Worm (Caenorhabditis elegans) whole organism, L4 larva: Measurements from ENCODE around the gene F54H5.5.

ENCODE experiments used
- F10B5.3 ChIP-seq: sonication (generic microtip); optimal IDR thresholded peaks from 2 replicates; lab custom pipeline; 2016; ENCODE audit warnings: mild to moderate bottlenecking, missing genetic modification characterization, missing compliant biosample characterization
- R02D3.7 ChIP-seq: fragments of 150-350 bp; sonication (generic microtip); optimal IDR thresholded peaks from 3 replicates; lab custom pipeline; 2014; ENCODE audit warnings: missing biosample characterization, missing genetic modification characterization
- T20F7.1 ChIP-seq: fragments of 200-800 bp; sonication (Bioruptor generic); optimal IDR thresholded peaks from 2 replicates; lab custom pipeline; 2018; ENCODE audit warnings: mild to moderate bottlenecking, missing genetic modification characterization, missing compliant biosample characterization
- T26A8.4 ChIP-seq: fragments of 200-800 bp; sonication (Bioruptor generic); IDR thresholded peaks from 2 replicates; pipeline ENCODE4 v1.3.6; 2022; ENCODE audit warnings: missing genetic modification characterization, missing compliant biosample characterization
- Y5F2A.4 ChIP-seq: fragments of 200-800 bp; sonication (Bioruptor generic); optimal IDR thresholded peaks from 2 replicates; lab custom pipeline; 2018; ENCODE audit warnings: mild to moderate bottlenecking, missing genetic modification characterization, missing compliant biosample characterization
- ZK546.5 ChIP-seq, 2 experiments: sonication (generic microtip); optimal IDR thresholded peaks; 2 replicates each; lab custom pipeline; 2017; ENCODE audit warnings: missing biosample characterization in 2 of 2, missing genetic modification characterization in 2 of 2
- aha-1 ChIP-seq: fragments of 150-350 bp; peaks from one replicate; lab custom pipeline; 2014; ENCODE audit warnings: missing biosample characterization, missing genetic modification characterization
- ceh-20 ChIP-seq: fragments of 200-800 bp; sonication (Bioruptor generic); IDR thresholded peaks from 2 replicates; pipeline ENCODE4 v1.3.6; 2022; ENCODE audit warnings: missing genetic modification reagents, missing genetic modification characterization, missing compliant biosample characterization
- ceh-44 ChIP-seq: fragments of 200-800 bp; sonication (Bioruptor generic); IDR thresholded peaks from 2 replicates; pipeline ENCODE4 v1.3.6; 2022; ENCODE audit warnings: missing genetic modification reagents, missing genetic modification characterization, missing compliant biosample characterization
- cey-2 ChIP-seq: sonication (generic microtip); optimal IDR thresholded peaks from 3 replicates; lab custom pipeline; 2017; ENCODE audit warnings: missing genetic modification characterization, mild to moderate bottlenecking, missing compliant biosample characterization, antibody characterized with exemption, borderline replicate concordance; ENCODE audit not compliant: insufficient read depth
- ctbp-1 ChIP-seq: fragments of 200-800 bp; sonication (Bioruptor generic); IDR thresholded peaks from 2 replicates; pipeline ENCODE4 v1.3.6; 2022; ENCODE audit warnings: missing genetic modification reagents, missing genetic modification characterization, missing compliant biosample characterization
- daf-12 ChIP-seq: fragments of 150-350 bp; optimal IDR thresholded peaks from 2 replicates; lab custom pipeline; 2014; ENCODE audit warnings: missing biosample characterization, missing genetic modification reagents, missing genetic modification characterization
- daf-16 ChIP-seq, 3 experiments: sonication (generic microtip); optimal IDR thresholded peaks; 2 replicates each; lab custom pipeline; 2016 to 2017; ENCODE audit warnings: missing genetic modification characterization in 3 of 3, missing genetic modification reagents in 3 of 3, mild to moderate bottlenecking in 2 of 3, missing compliant biosample characterization in 2 of 3, missing biosample characterization in 1 of 3, moderate library complexity in 1 of 3
- daf-19 ChIP-seq: fragments of 200-800 bp; sonication (Bioruptor generic); conservative IDR thresholded peaks from 2 replicates; pipeline ENCODE4 v1.3.6; 2022; ENCODE audit warnings: missing genetic modification characterization, missing compliant biosample characterization
- daf-8 ChIP-seq: fragments of 200-800 bp; sonication (Bioruptor generic); IDR thresholded peaks from 2 replicates; pipeline ENCODE4 v1.3.6; 2022; ENCODE audit warnings: missing genetic modification characterization, missing compliant biosample characterization
- dmd-6 ChIP-seq: fragments of 200-800 bp; sonication (Bioruptor generic); IDR thresholded peaks from 2 replicates; pipeline ENCODE4 v1.3.6; 2022; ENCODE audit warnings: missing genetic modification reagents, missing genetic modification characterization, missing compliant biosample characterization
- dmd-8 ChIP-seq: fragments of 200-800 bp; sonication (Bioruptor generic); IDR thresholded peaks from 2 replicates; pipeline ENCODE4 v1.3.6; 2022; ENCODE audit warnings: missing genetic modification characterization, missing compliant biosample characterization
- duxl-1 ChIP-seq: sonication (generic microtip); optimal IDR thresholded peaks from 2 replicates; lab custom pipeline; 2016; ENCODE audit warnings: mild to moderate bottlenecking, missing genetic modification characterization, moderate library complexity, missing compliant biosample characterization; ENCODE audit not compliant: poor library complexity
- fos-1 ChIP-seq: fragments of 150-350 bp; optimal IDR thresholded peaks from 2 replicates; lab custom pipeline; 2014; ENCODE audit warnings: missing biosample characterization, missing genetic modification characterization
- hif-1 ChIP-seq, 2 experiments: sonication (generic microtip); optimal IDR thresholded peaks; 2 replicates each; lab custom pipeline; 2016 to 2017; ENCODE audit warnings: missing compliant biosample characterization in 2 of 2, missing genetic modification characterization in 2 of 2, missing genetic modification reagents in 2 of 2, missing genotype in 2 of 2, mild to moderate bottlenecking in 1 of 2
- hlh-11 ChIP-seq: fragments of 200-800 bp; sonication (Bioruptor generic); optimal IDR thresholded peaks from 2 replicates; lab custom pipeline; 2018; ENCODE audit warnings: mild to moderate bottlenecking, missing genetic modification characterization, missing compliant biosample characterization
- hmg-1.1 ChIP-seq: fragments of 200-800 bp; sonication (Bioruptor generic); IDR thresholded peaks from 2 replicates; pipeline ENCODE4 v1.3.6; 2022; ENCODE audit warnings: missing genetic modification reagents, missing genetic modification characterization, missing compliant biosample characterization
- jun-1 ChIP-seq: fragments of 150-350 bp; optimal IDR thresholded peaks from 2 replicates; lab custom pipeline; 2014; ENCODE audit warnings: missing biosample characterization, missing genetic modification reagents, missing genetic modification characterization
- lin-38 ChIP-seq: fragments of 200-800 bp; sonication (Bioruptor generic); IDR thresholded peaks from 2 replicates; pipeline ENCODE4 v1.3.6; 2022; ENCODE audit warnings: missing genetic modification reagents, missing genetic modification characterization, missing compliant biosample characterization
- madf-9 ChIP-seq: fragments of 200-800 bp; sonication (Bioruptor generic); conservative IDR thresholded peaks from 2 replicates; pipeline ENCODE4 v1.3.6; 2022; ENCODE audit warnings: missing genetic modification reagents, missing genetic modification characterization, missing compliant biosample characterization
- mdl-1 ChIP-seq, 2 experiments: fragments of 150-350 bp in 1 of 2; sonication (generic microtip) in 1 of 2; optimal IDR thresholded peaks; 2 replicates each; lab custom pipeline; 2014 to 2017; ENCODE audit warnings: missing biosample characterization in 2 of 2, missing genetic modification characterization in 2 of 2
- mes-2 ChIP-seq: sonication (generic microtip); optimal IDR thresholded peaks from 2 replicates; lab custom pipeline; 2016; ENCODE audit warnings: missing genotype, mild to moderate bottlenecking, missing genetic modification characterization, missing compliant biosample characterization; ENCODE audit not compliant: poor library complexity, severe bottlenecking
- mxl-3 ChIP-seq: fragments of 200-800 bp; sonication (Bioruptor generic); optimal IDR thresholded peaks from 2 replicates; lab custom pipeline; 2018; ENCODE audit warnings: mild to moderate bottlenecking, missing genetic modification characterization, missing compliant biosample characterization
- nhr-102 ChIP-seq: sonication (generic microtip); optimal IDR thresholded peaks from 2 replicates; lab custom pipeline; 2016; ENCODE audit warnings: mild to moderate bottlenecking, missing genetic modification characterization, moderate library complexity, missing compliant biosample characterization
- nhr-11 ChIP-seq: fragments of 150-350 bp; optimal IDR thresholded peaks from 2 replicates; lab custom pipeline; 2014; ENCODE audit warnings: missing biosample characterization, missing genetic modification characterization
- nhr-28 ChIP-seq: fragments of 150-350 bp; optimal IDR thresholded peaks from 2 replicates; lab custom pipeline; 2014; ENCODE audit warnings: missing biosample characterization, missing genetic modification characterization
- nhr-41 ChIP-seq: fragments of 200-800 bp; sonication (Bioruptor generic); IDR thresholded peaks from 2 replicates; pipeline ENCODE4 v1.3.6; 2022; ENCODE audit warnings: missing genetic modification reagents, missing genetic modification characterization, missing compliant biosample characterization
- nhr-77 ChIP-seq: fragments of 150-350 bp; optimal IDR thresholded peaks from 2 replicates; lab custom pipeline; 2014; ENCODE audit warnings: missing biosample characterization, missing genetic modification characterization
- pqm-1 ChIP-seq: sonication (generic microtip); optimal IDR thresholded peaks from 2 replicates; lab custom pipeline; 2017; ENCODE audit warnings: missing biosample characterization, missing genetic modification characterization
- snpc-4 ChIP-seq: fragments of 150-350 bp; optimal IDR thresholded peaks from 2 replicates; lab custom pipeline; 2014; ENCODE audit warnings: missing biosample characterization, missing genetic modification characterization
- tag-97 ChIP-seq: fragments of 200-800 bp; sonication (Bioruptor generic); IDR thresholded peaks from 2 replicates; pipeline ENCODE4 v1.3.6; 2022; ENCODE audit warnings: missing genetic modification characterization, missing compliant biosample characterization
- tra-1 ChIP-seq: fragments of 200-800 bp; sonication (Bioruptor generic); IDR thresholded peaks from 2 replicates; pipeline ENCODE4 v1.3.6; 2022; ENCODE audit warnings: missing genetic modification reagents, missing genetic modification characterization, missing compliant biosample characterization
- unc-62 ChIP-seq, 3 experiments: fragments of 150-350 bp in 1 of 3; sonication (generic microtip); optimal IDR thresholded peaks in 2 of 3; peaks in 1 of 3; 1 replicate in 1 of 3; 2 replicates in 2 of 3; lab custom pipeline; 2014 to 2017; ENCODE audit warnings: missing biosample characterization in 3 of 3, missing genetic modification characterization in 3 of 3, missing genetic modification reagents in 3 of 3, missing genotype in 1 of 3
- vab-7 ChIP-seq: fragments of 200-800 bp; sonication (Bioruptor generic); IDR thresholded peaks from 2 replicates; pipeline ENCODE4 v1.3.6; 2022; ENCODE audit warnings: missing genetic modification reagents, missing genetic modification characterization, missing compliant biosample characterization
- zag-1 ChIP-seq: fragments of 150-350 bp; optimal IDR thresholded peaks from 2 replicates; lab custom pipeline; 2014; ENCODE audit warnings: missing biosample characterization, missing genetic modification characterization
- zfp-2 ChIP-seq: sonication (generic microtip); optimal IDR thresholded peaks from 2 replicates; lab custom pipeline; 2016; ENCODE audit warnings: mild to moderate bottlenecking, missing genetic modification characterization, missing compliant biosample characterization

The F54H5.5 gene

ce11 chrII:6619007-6619406 is 8.1 kb downstream of the F54H5.5 start:
- TF ChIP-seq hlh-11 (tag; lab: Kevin White, UChicago) (peak; percentile 19), unc-62 (GFP tag; optimal IDR thresholded peaks at IDR 0.05 in 1 of 2; lab: Kevin White, UChicago) (peak in 1 of 2 experiments; percentile 39), unc-62 (tag; optimal IDR thresholded peaks at IDR 0.05; lab: Kevin White, UChicago) (no peak), mdl-1 (tag; optimal IDR thresholded peaks at IDR 0.05; lab: Kevin White, UChicago) (peak in 1 of 2 experiments; percentile 18), nhr-28 (tag; lab: Kevin White, UChicago) (peak; percentile 37), dmd-8 (GFP tag; lab: Robert Waterston, UW) (no peak), cey-2 (tag; lab: Kevin White, UChicago) (peak; percentile 19), duxl-1 (tag; lab: Kevin White, UChicago) (no peak), F10B5.3 (tag; lab: Kevin White, UChicago) (no peak), daf-19 (GFP tag; lab: Robert Waterston, UW) (no peak), tra-1 (GFP tag; lab: Robert Waterston, UW) (0 out of 2 replicates have a peak, but pooled peaks have one; percentile 38), aha-1 (tag; lab: Kevin White, UChicago) (peak; percentile 23)

DNA sequence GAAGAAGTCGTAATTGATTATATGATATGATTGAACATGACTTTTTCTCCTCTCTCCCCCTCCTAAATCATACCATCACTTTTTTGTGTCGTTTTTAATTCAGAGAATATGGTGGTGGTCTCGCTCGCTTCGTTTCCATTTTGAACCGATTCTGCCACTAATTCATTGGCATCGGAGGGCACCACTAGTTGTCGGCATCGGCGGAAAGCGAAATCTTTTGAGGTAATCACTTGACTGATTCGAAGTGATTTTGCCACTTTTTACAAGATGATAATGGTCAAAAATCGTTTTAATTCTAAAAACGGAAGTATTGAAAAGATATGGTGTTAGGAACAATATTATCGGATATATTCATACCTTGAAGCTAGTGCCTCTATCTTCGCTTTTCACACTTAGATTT is 10.3 kb downstream of the F54H5.5 start, which contains the start of gene klf-3:
TSS of gene klf-3 (plus strand) at position 109 of the 400 bp plus-strand sequence.
- no peak for TF ChIP-seq unc-62 (GFP tag; optimal IDR thresholded peaks at IDR 0.05 in 1 of 2; lab: Kevin White, UChicago)
- no peak for TF ChIP-seq unc-62 (tag; optimal IDR thresholded peaks at IDR 0.05; lab: Kevin White, UChicago)
- no peak for TF ChIP-seq ceh-44 (GFP tag; lab: Robert Waterston, UW)

ce11 chrII:6616135-6616534 is 10.9 kb downstream of the F54H5.5 start:
- TF ChIP-seq hmg-1.1 (GFP tag; lab: Robert Waterston, UW) (no peak), vab-7 (GFP tag; lab: Robert Waterston, UW) (no peak), daf-16 (GFP tag; optimal IDR thresholded peaks at IDR 0.05; lab: Kevin White, UChicago) (no peak), daf-16 (tag; optimal IDR thresholded peaks at IDR 0.05; lab: Kevin White, UChicago) (peak; percentile 46), pqm-1 (tag; lab: Kevin White, UChicago) (peak; percentile 67), hif-1 (tag; optimal IDR thresholded peaks at IDR 0.05; lab: Kevin White, UChicago) (no peak), mxl-3 (no peak), ctbp-1 (no peak), fos-1 (tag; lab: Kevin White, UChicago) (no peak), unc-62 (GFP tag; optimal IDR thresholded peaks at IDR 0.05 in 1 of 2; lab: Kevin White, UChicago) (no peak), unc-62 (tag; optimal IDR thresholded peaks at IDR 0.05; lab: Kevin White, UChicago) (no peak), hlh-11 (tag; lab: Kevin White, UChicago) (peak; percentile 36), nhr-102 (tag; lab: Kevin White, UChicago) (peak; percentile 1), nhr-77 (tag; lab: Kevin White, UChicago) (peak; percentile 1), dmd-6 (GFP tag; lab: Robert Waterston, UW) (peak; percentile 62; the same call in 1 of the 2 replicates), nhr-28 (tag; lab: Kevin White, UChicago) (peak; percentile 61)
- TF ChIP-seq, all 104 proteins: peak for 7

DNA sequence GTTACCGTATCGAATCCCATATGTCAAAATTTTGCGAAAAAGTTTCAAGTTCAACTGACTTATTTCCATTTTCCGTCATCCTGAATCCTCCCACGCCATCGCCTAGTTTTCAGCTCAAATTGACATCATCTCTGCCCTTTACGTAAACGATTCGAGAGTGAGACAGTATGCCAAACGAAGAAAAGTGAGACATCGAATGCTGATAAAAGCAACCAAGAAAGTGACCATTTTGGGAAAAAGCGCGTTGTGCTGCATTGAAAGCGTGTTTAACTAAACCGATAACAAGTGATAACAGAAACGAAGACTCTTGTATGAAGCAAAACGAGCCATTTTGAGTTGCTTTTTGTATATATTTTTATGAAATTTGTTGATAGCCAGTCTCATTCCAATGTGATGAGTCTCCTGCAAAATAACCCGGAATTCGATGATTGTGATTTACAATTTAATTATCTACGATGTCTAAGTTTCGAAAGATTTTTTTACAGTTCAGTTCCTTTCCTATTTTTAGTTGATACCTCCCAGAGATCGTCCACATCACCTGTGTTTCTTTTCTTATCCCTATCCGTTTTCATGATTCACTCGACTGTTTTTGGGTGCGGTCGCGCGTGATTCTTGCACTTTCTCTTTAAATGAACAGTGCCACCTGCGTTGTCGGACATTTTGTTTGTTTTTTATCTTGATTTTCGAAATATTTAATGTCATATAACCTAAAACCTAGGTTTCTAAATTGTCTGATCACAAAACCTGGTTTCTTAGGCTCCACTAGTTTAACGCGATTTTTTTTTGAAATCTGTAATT is 11.7 kb downstream of the F54H5.5 start:
- TF ChIP-seq ZK546.5 (tag; optimal IDR thresholded peaks at IDR 0.05; lab: Kevin White, UChicago) (no peak), tag-97 (GFP tag; lab: Robert Waterston, UW) (no peak), madf-9 (GFP tag; lab: Robert Waterston, UW) (no peak), nhr-41 (GFP tag; lab: Robert Waterston, UW) (no peak), snpc-4 (tag; lab: Kevin White, UChicago) (no peak), nhr-11 (tag; lab: Kevin White, UChicago) (no peak), zag-1 (tag; lab: Kevin White, UChicago) (no peak), zfp-2 (no peak), jun-1 (no peak), nhr-77 (tag; lab: Kevin White, UChicago) (peak; percentile 63), daf-8 (GFP tag; lab: Robert Waterston, UW) (no peak), hlh-11 (tag; lab: Kevin White, UChicago) (peak; percentile 75), F10B5.3 (tag; lab: Kevin White, UChicago) (no peak), R02D3.7 (no peak), lin-38 (GFP tag; lab: Robert Waterston, UW) (no peak), daf-19 (GFP tag; lab: Robert Waterston, UW) (no peak), Y5F2A.4 (GFP tag; lab: Kevin White, UChicago) (no peak), mes-2 (tag; lab: Kevin White, UChicago) (peak; percentile 22), T20F7.1 (GFP tag; lab: Kevin White, UChicago) (no peak), T26A8.4 (GFP tag; lab: Robert Waterston, UW) (0 out of 2 replicates have a peak, but pooled peaks have one; percentile 14), ceh-20 (no peak), daf-12 (no peak)
